Worm (Caenorhabditis elegans) whole organism, L4 larva: Measurements from ENCODE around the gene srab-23.

ENCODE experiments used
- D1046.2 ChIP-seq: fragments of 200-800 bp; sonication (Bioruptor generic); IDR thresholded peaks from 2 replicates; pipeline ENCODE4 v1.3.6; 2022; ENCODE audit warnings: missing genetic modification characterization, missing compliant biosample characterization
- R02D3.7 ChIP-seq: fragments of 150-350 bp; sonication (generic microtip); optimal IDR thresholded peaks from 3 replicates; lab custom pipeline; 2014; ENCODE audit warnings: missing biosample characterization, missing genetic modification characterization
- Y75B8A.6 ChIP-seq: fragments of 200-800 bp; sonication (Bioruptor generic); IDR thresholded peaks from 2 replicates; pipeline ENCODE4 v1.3.6; 2022; ENCODE audit warnings: missing genetic modification reagents, missing genetic modification characterization, missing compliant biosample characterization
- ZK337.2 ChIP-seq: fragments of 200-800 bp; sonication (Bioruptor generic); IDR thresholded peaks from 2 replicates; pipeline ENCODE4 v1.3.6; 2022; ENCODE audit warnings: missing genetic modification reagents, missing genetic modification characterization, missing compliant biosample characterization
- arid-1 ChIP-seq: fragments of 200-800 bp; sonication (Bioruptor generic); conservative IDR thresholded peaks from 2 replicates; pipeline ENCODE4 v1.3.6; 2022; ENCODE audit warnings: missing genetic modification reagents, missing genetic modification characterization, missing compliant biosample characterization
- ceh-28 ChIP-seq: fragments of 150-350 bp; optimal IDR thresholded peaks from 2 replicates; lab custom pipeline; 2014; ENCODE audit warnings: missing biosample characterization, missing genetic modification reagents, missing genetic modification characterization
- ceh-44 ChIP-seq: fragments of 200-800 bp; sonication (Bioruptor generic); IDR thresholded peaks from 2 replicates; pipeline ENCODE4 v1.3.6; 2022; ENCODE audit warnings: missing genetic modification reagents, missing genetic modification characterization, missing compliant biosample characterization
- ceh-62 ChIP-seq: sonication (generic microtip); optimal IDR thresholded peaks from 2 replicates; lab custom pipeline; 2017; ENCODE audit warnings: missing biosample characterization, missing genetic modification characterization
- ceh-82 ChIP-seq: sonication (generic microtip); optimal IDR thresholded peaks from 2 replicates; lab custom pipeline; 2017; ENCODE audit warnings: missing biosample characterization, missing genetic modification characterization
- cey-2 ChIP-seq: sonication (generic microtip); optimal IDR thresholded peaks from 3 replicates; lab custom pipeline; 2017; ENCODE audit warnings: missing genetic modification characterization, mild to moderate bottlenecking, missing compliant biosample characterization, antibody characterized with exemption, borderline replicate concordance; ENCODE audit not compliant: insufficient read depth
- daf-16 ChIP-seq, 3 experiments: sonication (generic microtip); optimal IDR thresholded peaks; 2 replicates each; lab custom pipeline; 2016 to 2017; ENCODE audit warnings: missing genetic modification characterization in 3 of 3, missing genetic modification reagents in 3 of 3, mild to moderate bottlenecking in 2 of 3, missing compliant biosample characterization in 2 of 3, missing biosample characterization in 1 of 3, moderate library complexity in 1 of 3
- dmd-9 ChIP-seq: fragments of 200-800 bp; sonication (Bioruptor generic); IDR thresholded peaks from 2 replicates; pipeline ENCODE4 v1.3.6; 2022; ENCODE audit warnings: missing genetic modification reagents, missing genetic modification characterization, missing compliant biosample characterization
- dve-1 ChIP-seq: sonication (generic microtip); optimal IDR thresholded peaks from 2 replicates; lab custom pipeline; 2017; ENCODE audit warnings: antibody characterized with exemption, mild to moderate bottlenecking, missing genetic modification characterization, missing compliant biosample characterization; ENCODE audit not compliant: insufficient read depth
- egl-43 ChIP-seq: fragments of 200-800 bp; sonication (Bioruptor generic); IDR thresholded peaks from 2 replicates; pipeline ENCODE4 v1.3.6; 2022; ENCODE audit warnings: missing genetic modification reagents, missing genetic modification characterization, missing compliant biosample characterization
- fos-1 ChIP-seq: fragments of 150-350 bp; optimal IDR thresholded peaks from 2 replicates; lab custom pipeline; 2014; ENCODE audit warnings: missing biosample characterization, missing genetic modification characterization
- lin-1 ChIP-seq: fragments of 200-800 bp; sonication (Bioruptor generic); IDR thresholded peaks from 2 replicates; pipeline ENCODE4 v1.3.6; 2022; ENCODE audit warnings: missing genetic modification reagents, missing genetic modification characterization, missing compliant biosample characterization
- lin-13 ChIP-seq: fragments of 150-350 bp; optimal IDR thresholded peaks from 2 replicates; lab custom pipeline; 2014; ENCODE audit warnings: missing biosample characterization, missing genetic modification reagents, missing genetic modification characterization
- lin-39 ChIP-seq: fragments of 150-350 bp; optimal IDR thresholded peaks from 2 replicates; lab custom pipeline; 2014; ENCODE audit warnings: missing biosample characterization, missing genetic modification reagents, missing genetic modification characterization
- madf-9 ChIP-seq: fragments of 200-800 bp; sonication (Bioruptor generic); conservative IDR thresholded peaks from 2 replicates; pipeline ENCODE4 v1.3.6; 2022; ENCODE audit warnings: missing genetic modification reagents, missing genetic modification characterization, missing compliant biosample characterization
- mep-1 ChIP-seq: fragments of 150-350 bp; sonication (generic microtip); optimal IDR thresholded peaks from 3 replicates; lab custom pipeline; 2014; ENCODE audit warnings: missing biosample characterization, missing genetic modification characterization
- mxl-2 ChIP-seq: fragments of 200-800 bp; sonication (Bioruptor generic); conservative IDR thresholded peaks from 2 replicates; pipeline ENCODE4 v1.3.6; 2022; ENCODE audit warnings: missing genetic modification reagents, missing genetic modification characterization, missing compliant biosample characterization
- nhr-11 ChIP-seq: fragments of 150-350 bp; optimal IDR thresholded peaks from 2 replicates; lab custom pipeline; 2014; ENCODE audit warnings: missing biosample characterization, missing genetic modification characterization
- nhr-111 ChIP-seq: fragments of 200-800 bp; sonication (Bioruptor generic); optimal IDR thresholded peaks from 2 replicates; lab custom pipeline; 2018; ENCODE audit warnings: mild to moderate bottlenecking, missing genetic modification characterization, missing compliant biosample characterization
- nhr-41 ChIP-seq: fragments of 200-800 bp; sonication (Bioruptor generic); IDR thresholded peaks from 2 replicates; pipeline ENCODE4 v1.3.6; 2022; ENCODE audit warnings: missing genetic modification reagents, missing genetic modification characterization, missing compliant biosample characterization
- set-16 ChIP-seq: fragments of 200-800 bp; sonication (Bioruptor generic); IDR thresholded peaks from 2 replicates; pipeline ENCODE4 v1.3.6; 2022; ENCODE audit warnings: missing genetic modification reagents, missing genetic modification characterization, missing compliant biosample characterization
- tag-97 ChIP-seq: fragments of 200-800 bp; sonication (Bioruptor generic); IDR thresholded peaks from 2 replicates; pipeline ENCODE4 v1.3.6; 2022; ENCODE audit warnings: missing genetic modification characterization, missing compliant biosample characterization
- unc-130 ChIP-seq: sonication (generic microtip); optimal IDR thresholded peaks from 2 replicates; lab custom pipeline; 2016; ENCODE audit warnings: missing genetic modification reagents, missing genetic modification characterization, missing compliant biosample characterization
- unc-39 ChIP-seq: sonication (generic microtip); optimal IDR thresholded peaks from 2 replicates; lab custom pipeline; 2017; ENCODE audit warnings: missing biosample characterization, missing genetic modification characterization
- unc-62 ChIP-seq, 3 experiments: fragments of 150-350 bp in 1 of 3; sonication (generic microtip); optimal IDR thresholded peaks in 2 of 3; peaks in 1 of 3; 1 replicate in 1 of 3; 2 replicates in 2 of 3; lab custom pipeline; 2014 to 2017; ENCODE audit warnings: missing biosample characterization in 3 of 3, missing genetic modification characterization in 3 of 3, missing genetic modification reagents in 3 of 3, missing genotype in 1 of 3
- vab-7 ChIP-seq: fragments of 200-800 bp; sonication (Bioruptor generic); IDR thresholded peaks from 2 replicates; pipeline ENCODE4 v1.3.6; 2022; ENCODE audit warnings: missing genetic modification reagents, missing genetic modification characterization, missing compliant biosample characterization
- zfp-3 ChIP-seq: fragments of 200-800 bp; sonication (Bioruptor generic); conservative IDR thresholded peaks from 2 replicates; pipeline ENCODE4 v1.3.6; 2022; ENCODE audit warnings: missing genetic modification reagents, missing genetic modification characterization, missing compliant biosample characterization
- zip-2 ChIP-seq: fragments of 150-350 bp; optimal IDR thresholded peaks from 2 replicates; lab custom pipeline; 2014; ENCODE audit warnings: missing biosample characterization, missing genetic modification characterization

Gene srab-23

DNA sequence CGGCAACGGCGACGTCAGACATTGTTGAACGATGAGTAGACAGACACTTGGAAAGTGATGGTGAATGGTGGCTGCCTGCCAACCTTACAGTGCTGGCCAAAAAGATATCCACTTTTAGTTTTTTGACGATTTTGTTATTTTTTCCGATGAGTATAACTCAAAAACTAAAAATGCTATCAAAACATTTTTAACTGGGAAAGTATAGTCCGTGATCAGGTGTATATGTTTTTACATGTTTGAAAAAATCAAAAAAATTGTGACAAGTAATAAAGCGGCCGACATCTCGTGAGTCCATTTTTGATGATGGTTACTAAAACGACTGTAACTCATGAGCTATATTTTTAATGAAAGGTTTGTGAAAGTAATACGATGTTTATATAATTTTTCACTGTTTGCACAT, 4.0 kb downstream of the srab-23 start, which contains the start of gene hil-6:
Gene hil-6 (minus strand): TSS at position 101 of the 400 bp plus-strand sequence.
- peak in 1 of 2 experiments; percentile 33 for TF ChIP-seq unc-62 (GFP tag; optimal IDR thresholded peaks at IDR 0.05 in 1 of 2; lab: Kevin White, UChicago)
- TF ChIP-seq unc-62 (tag; optimal IDR thresholded peaks at IDR 0.05; lab: Kevin White, UChicago), result no peak
- no peak for TF ChIP-seq madf-9 (GFP tag; lab: Robert Waterston, UW)
- TF ChIP-seq, all 104 proteins: peak for 1

DNA sequence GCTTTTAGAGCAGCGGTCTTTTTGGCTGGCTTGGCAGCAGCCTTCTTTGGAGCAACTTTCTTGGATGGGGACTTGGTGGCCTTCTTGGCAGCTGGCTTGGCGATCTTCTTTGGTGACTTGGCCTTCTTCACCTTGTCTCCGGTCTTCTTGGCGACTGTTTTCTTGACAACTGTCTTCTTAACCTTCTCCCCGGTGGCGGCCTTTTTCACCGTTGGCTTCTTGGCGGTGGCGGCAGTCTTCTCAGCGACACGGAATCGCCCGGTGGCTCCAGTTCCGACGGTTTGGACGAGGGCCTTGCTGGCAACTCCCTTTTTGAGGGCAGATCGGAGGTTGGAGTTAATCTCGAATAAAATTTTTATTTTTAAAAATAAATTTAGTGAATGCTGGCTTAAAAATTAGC, 4.8 kb downstream of the srab-23 start:
- TF ChIP-seq unc-62 (GFP tag; optimal IDR thresholded peaks at IDR 0.05 in 1 of 2; lab: Kevin White, UChicago), result peak in 1 of 2 experiments; percentile 43
- no peak for TF ChIP-seq unc-62 (tag; optimal IDR thresholded peaks at IDR 0.05; lab: Kevin White, UChicago)
- TF ChIP-seq lin-39 (tag; lab: Kevin White, UChicago), result no peak
- peak; percentile 75 for TF ChIP-seq set-16
- TF ChIP-seq vab-7 (GFP tag; lab: Robert Waterston, UW), result no peak

DNA sequence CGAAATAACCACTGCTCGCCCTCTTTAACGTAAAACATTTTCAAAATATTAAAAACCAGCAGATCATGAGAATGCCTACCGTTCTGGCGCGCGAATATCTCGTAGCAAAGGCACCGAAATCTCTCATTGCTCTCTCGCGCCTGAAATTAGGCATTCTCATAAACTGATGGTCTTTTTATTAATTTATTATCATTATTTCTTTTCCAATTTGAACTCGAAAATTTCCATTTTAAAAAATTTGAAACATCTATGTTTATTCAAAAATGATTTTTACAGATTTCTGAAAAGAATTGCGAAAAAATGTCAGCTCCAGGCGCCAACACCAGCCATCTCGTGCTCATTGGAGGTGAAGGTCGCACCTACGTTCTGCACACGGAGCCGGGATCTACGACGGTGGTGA, 5.6 kb downstream of the srab-23 start, which contains the start of gene F59A7.12:
Gene F59A7.12 (plus strand): TSS at position 301 of the 400 bp plus-strand sequence.
- TF ChIP-seq ceh-62 (no peak), vab-7 (GFP tag; lab: Robert Waterston, UW) (no peak), set-16 (peak; percentile 62)

DNA sequence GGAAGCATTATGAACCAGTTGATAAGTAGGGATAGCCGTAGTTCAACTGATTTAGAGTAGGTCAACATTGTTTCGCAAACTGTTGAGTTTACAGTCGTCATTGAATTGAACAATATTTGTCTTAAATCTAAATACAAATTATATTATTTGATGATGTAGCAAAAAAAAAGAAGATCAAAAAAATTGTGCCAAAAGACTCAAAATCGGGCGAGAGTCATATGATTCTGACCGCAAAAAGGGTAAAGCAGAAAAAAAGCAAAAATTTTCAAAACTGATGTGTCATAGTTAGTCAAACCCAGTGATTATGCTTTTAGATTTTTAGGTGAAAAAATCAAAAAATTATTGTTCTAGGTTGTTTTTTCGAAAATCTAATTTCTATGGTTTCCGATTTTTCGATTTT, 7.7 kb downstream of the srab-23 start, which contains the start of gene srab-13:
Gene srab-13 (minus strand): TSS at position 101 of the 400 bp plus-strand sequence.
- no peak for TF ChIP-seq arid-1 (GFP tag; lab: Robert Waterston, UW)
- TF ChIP-seq tag-97, result no peak
- no peak for TF ChIP-seq zip-2 (tag; lab: Kevin White, UChicago)
- no peak for TF ChIP-seq ZK337.2
- no peak for TF ChIP-seq unc-39 (tag; lab: Kevin White, UChicago)
- no peak for TF ChIP-seq R02D3.7
- TF ChIP-seq cey-2 (tag; lab: Kevin White, UChicago), result no peak

DNA sequence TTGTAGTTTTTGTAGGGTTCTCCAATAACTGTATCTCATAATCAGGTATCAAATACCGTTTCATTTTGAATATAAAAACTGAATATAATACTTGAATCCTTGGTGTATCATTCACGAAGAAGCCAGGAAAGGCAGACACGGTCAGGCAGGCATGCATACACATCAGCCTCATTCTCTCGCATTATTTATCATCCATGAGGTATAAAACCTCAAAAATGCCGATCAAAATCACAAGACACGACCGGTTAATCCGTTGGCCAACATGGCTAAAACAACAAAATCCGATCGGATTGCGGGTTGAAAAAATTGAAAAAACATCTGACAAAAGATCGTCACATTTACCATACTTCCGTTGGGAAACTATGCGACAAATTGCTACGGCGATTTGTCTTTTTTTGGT, 13.1 kb downstream of the srab-23 start, which contains the start of gene F59A7.5:
Gene F59A7.5 (plus strand): TSS at position 301 of the 400 bp plus-strand sequence.
- TF ChIP-seq cey-2 (tag; lab: Kevin White, UChicago), result no peak
- peak in 1 of 2 experiments; percentile 13 for TF ChIP-seq unc-62 (GFP tag; optimal IDR thresholded peaks at IDR 0.05 in 1 of 2; lab: Kevin White, UChicago)
- no peak for TF ChIP-seq unc-62 (tag; optimal IDR thresholded peaks at IDR 0.05; lab: Kevin White, UChicago)
- no peak for TF ChIP-seq ceh-44 (GFP tag; lab: Robert Waterston, UW)
- no peak for TF ChIP-seq daf-16 (GFP tag; optimal IDR thresholded peaks at IDR 0.05; lab: Kevin White, UChicago)
- TF ChIP-seq daf-16 (tag; optimal IDR thresholded peaks at IDR 0.05; lab: Kevin White, UChicago), result no peak
- no peak for TF ChIP-seq ceh-82

DNA sequence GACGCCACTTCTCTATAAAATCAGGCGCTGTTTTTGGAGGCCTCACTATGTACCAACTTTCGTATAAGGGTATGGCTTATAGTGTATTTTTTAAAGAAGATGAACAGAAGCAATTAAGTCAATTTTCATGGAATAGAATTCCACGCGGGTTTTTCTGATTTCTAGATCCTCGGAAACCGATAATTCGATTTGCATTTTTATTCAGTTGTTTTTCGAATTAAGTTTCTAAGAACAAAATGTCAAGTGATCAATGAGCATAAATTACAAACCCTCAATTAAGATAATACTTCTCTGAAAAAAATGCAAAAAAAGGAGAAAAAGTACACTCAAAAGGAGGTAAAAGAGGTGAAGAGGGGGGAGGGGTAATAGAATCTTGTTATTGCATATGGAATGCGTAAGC, 14.2 kb downstream of the srab-23 start:
- TF ChIP-seq dmd-9 (GFP tag; lab: Robert Waterston, UW) (no peak), ZK337.2 (no peak), lin-13 (GFP tag; lab: Kevin White, UChicago) (no peak), ceh-28 (no peak), zfp-3 (GFP tag; lab: Robert Waterston, UW) (no peak), egl-43 (GFP tag; lab: Robert Waterston, UW) (no peak), fos-1 (tag; lab: Kevin White, UChicago) (no peak), dve-1 (no peak), lin-1 (GFP tag; lab: Robert Waterston, UW) (no peak), D1046.2 (GFP tag; lab: Robert Waterston, UW) (no peak), ceh-82 (no peak), nhr-11 (no peak), mxl-2 (no peak), unc-130 (GFP tag; lab: Kevin White, UChicago) (no peak), nhr-111 (GFP tag; lab: Kevin White, UChicago) (no peak), nhr-41 (no peak), lin-39 (tag; lab: Kevin White, UChicago) (no peak), Y75B8A.6 (GFP tag; lab: Robert Waterston, UW) (no peak), mep-1 (tag; lab: Kevin White, UChicago) (no peak)
- TF ChIP-seq, all 104 proteins: peak for 0
